Worm (Caenorhabditis elegans) whole organism, early embryonic: Measurements from ENCODE around the gene lgc-15.

Experiments
- B0310.2 ChIP-seq: sonication (generic microtip); optimal IDR thresholded peaks from 2 replicates; lab custom pipeline; 2016; ENCODE audit warnings: mild to moderate bottlenecking, missing genetic modification characterization, missing compliant biosample characterization
- F13C5.2 ChIP-seq: sonication (generic microtip); optimal IDR thresholded peaks from 2 replicates; lab custom pipeline; 2017; ENCODE audit warnings: mild to moderate bottlenecking, missing genetic modification characterization, inconsistent platforms, missing compliant biosample characterization
- aly-1 ChIP-seq: sonication (generic microtip); optimal IDR thresholded peaks from 2 replicates; lab custom pipeline; 2016; ENCODE audit warnings: missing genetic modification characterization, missing compliant biosample characterization
- ama-1 ChIP-seq: fragments of 150-350 bp; optimal IDR thresholded peaks from 2 replicates; lab custom pipeline; 2014
- ceh-13 ChIP-seq: fragments of 200-800 bp; sonication (Bioruptor generic); optimal IDR thresholded peaks from 2 replicates; lab custom pipeline; 2018; ENCODE audit warnings: mild to moderate bottlenecking, missing genetic modification characterization, missing compliant biosample characterization
- ceh-36 ChIP-seq: sonication (generic microtip); optimal IDR thresholded peaks from 2 replicates; lab custom pipeline; 2016; ENCODE audit warnings: missing genetic modification characterization, inconsistent platforms, missing compliant biosample characterization
- ets-7 ChIP-seq: sonication (generic microtip); optimal IDR thresholded peaks from 2 replicates; lab custom pipeline; 2016; ENCODE audit warnings: missing genotype, missing genetic modification characterization, missing compliant biosample characterization
- flt-1 ChIP-seq: fragments of 200-800 bp; sonication (Bioruptor generic); IDR thresholded peaks from 2 replicates; pipeline ENCODE4 v1.3.6; 2022; ENCODE audit warnings: missing genetic modification characterization, missing compliant biosample characterization
- hmbx-1 ChIP-seq: sonication (generic microtip); optimal IDR thresholded peaks from 2 replicates; lab custom pipeline; 2016; ENCODE audit warnings: mild to moderate bottlenecking, missing genetic modification characterization, missing compliant biosample characterization
- hmg-4 ChIP-seq: fragments of 200-800 bp; sonication (Bioruptor generic); optimal IDR thresholded peaks from 2 replicates; lab custom pipeline; 2018; ENCODE audit warnings: mild to moderate bottlenecking, missing genetic modification characterization, missing compliant biosample characterization
- hnd-1 ChIP-seq: sonication (generic microtip); optimal IDR thresholded peaks from 2 replicates; lab custom pipeline; 2016; ENCODE audit warnings: missing genetic modification characterization, missing compliant biosample characterization
- pes-1 ChIP-seq: fragments of 200-800 bp; sonication (Bioruptor generic); IDR thresholded peaks from 2 replicates; pipeline ENCODE4 v1.3.6; 2022; ENCODE audit warnings: missing genetic modification reagents, missing genetic modification characterization, missing compliant biosample characterization
- scrt-1 ChIP-seq: fragments of 200-800 bp; sonication (Bioruptor generic); IDR thresholded peaks from 2 replicates; pipeline ENCODE4 v1.3.6; 2022; ENCODE audit warnings: missing genetic modification characterization, missing compliant biosample characterization
- sea-1 ChIP-seq: fragments of 200-800 bp; sonication (Bioruptor generic); conservative IDR thresholded peaks from 2 replicates; pipeline ENCODE4 v1.3.6; 2022; ENCODE audit warnings: missing genetic modification characterization, missing compliant biosample characterization
- tbx-11 ChIP-seq: fragments of 200-800 bp; sonication (Bioruptor generic); IDR thresholded peaks from 2 replicates; pipeline ENCODE4 v1.3.6; 2022; ENCODE audit warnings: missing genetic modification characterization, missing compliant biosample characterization
- tbx-37 ChIP-seq: fragments of 200-800 bp; sonication (Bioruptor generic); conservative IDR thresholded peaks from 2 replicates; pipeline ENCODE4 v1.3.6; 2022; ENCODE audit warnings: missing genetic modification reagents, missing genetic modification characterization, missing compliant biosample characterization
- tra-4 ChIP-seq: sonication (generic microtip); optimal IDR thresholded peaks from 2 replicates; lab custom pipeline; 2017; ENCODE audit warnings: missing genetic modification characterization, missing compliant biosample characterization

Gene lgc-15

ce11 chrX:12082813-12083212, 31.3 kb upstream of the lgc-15 start:
- TF ChIP-seq tbx-11 (GFP tag; lab: Robert Waterston, UW) (no peak), aly-1 (no peak), sea-1 (GFP tag; lab: Robert Waterston, UW) (no peak), tbx-37 (GFP tag; lab: Robert Waterston, UW) (no peak), tra-4 (tag; lab: Kevin White, UChicago) (no peak), pes-1 (GFP tag; lab: Robert Waterston, UW) (no peak), hnd-1 (no peak), scrt-1 (GFP tag; lab: Robert Waterston, UW) (no peak), B0310.2 (tag; lab: Kevin White, UChicago) (no peak), ceh-13 (GFP tag; lab: Kevin White, UChicago) (no peak), ets-7 (no peak), flt-1 (GFP tag; lab: Robert Waterston, UW) (no peak), ceh-36 (no peak)

DNA sequence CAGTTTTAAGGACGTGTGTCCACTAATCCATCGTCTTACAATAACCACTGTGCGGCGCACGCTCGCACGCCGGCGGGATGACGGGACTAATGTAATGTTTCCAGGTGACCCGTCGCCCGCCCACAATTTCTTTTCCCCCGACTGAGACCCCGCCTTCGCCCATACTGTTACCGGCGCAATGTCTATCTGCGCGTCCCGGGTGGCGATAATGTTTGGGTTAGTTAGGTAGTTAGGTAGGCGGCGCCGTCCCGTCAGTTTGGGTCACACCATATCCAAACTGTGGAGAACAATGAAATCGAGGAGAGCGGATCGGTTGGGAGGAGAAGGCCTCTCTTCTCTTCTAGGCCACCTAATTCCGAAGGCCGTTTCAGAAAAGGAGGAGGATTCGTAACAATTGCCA, 27.8 kb upstream of the lgc-15 start:
- TF ChIP-seq flt-1 (GFP tag; lab: Robert Waterston, UW), result no peak
- peak; percentile 27 for TF ChIP-seq hmg-4
- TF ChIP-seq ceh-36, result peak; percentile 26
- peak; percentile 1 for TF ChIP-seq aly-1
- TF ChIP-seq tbx-37 (GFP tag; lab: Robert Waterston, UW), result no peak
- TF ChIP-seq ceh-13 (GFP tag; lab: Kevin White, UChicago), result no peak

- TF ChIP-seq pes-1 (GFP tag; lab: Robert Waterston, UW), result no peak
- TF ChIP-seq tra-4 (tag; lab: Kevin White, UChicago), result no peak
- no peak for TF ChIP-seq scrt-1 (GFP tag; lab: Robert Waterston, UW)
- no peak for TF ChIP-seq F13C5.2
- TF ChIP-seq hnd-1, result no peak
- no peak for TF ChIP-seq ceh-13 (GFP tag; lab: Kevin White, UChicago)
- TF ChIP-seq ets-7, result no peak
- TF ChIP-seq aly-1, result no peak
- no peak for TF ChIP-seq flt-1 (GFP tag; lab: Robert Waterston, UW)
- TF ChIP-seq sea-1 (GFP tag; lab: Robert Waterston, UW), result no peak
- TF ChIP-seq tbx-11 (GFP tag; lab: Robert Waterston, UW), result no peak
- no peak for TF ChIP-seq hmbx-1
Observed at ce11 chrX:12092621-12093020, 21.5 kb upstream of the lgc-15 start.

DNA sequence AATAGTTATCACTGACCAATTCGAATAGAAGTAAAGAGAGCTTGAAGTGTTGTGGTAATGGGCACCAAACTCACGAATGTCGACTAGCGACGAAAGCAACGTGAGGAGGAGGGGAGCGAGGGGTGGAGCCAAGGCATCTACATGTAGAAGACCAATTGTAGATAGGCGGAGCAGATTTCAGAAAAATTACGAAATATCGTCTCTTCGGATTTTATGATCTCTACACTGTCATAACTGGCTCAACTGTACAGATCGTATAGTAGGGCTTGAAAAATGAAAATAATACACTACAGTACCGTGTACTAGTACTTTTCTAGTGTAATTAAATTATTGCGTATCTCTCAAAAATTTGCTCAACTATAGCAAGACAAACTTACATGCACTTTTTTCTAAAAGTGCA, 21.1 kb upstream of the lgc-15 start, which contains the start of gene W03G11.4:
TSS of gene W03G11.4 (minus strand) at position 101 of the 400 bp plus-strand sequence.
- TF ChIP-seq scrt-1 (GFP tag; lab: Robert Waterston, UW), result no peak
- no peak for TF ChIP-seq B0310.2 (tag; lab: Kevin White, UChicago)
- no peak for TF ChIP-seq hmbx-1
- TF ChIP-seq ceh-13 (GFP tag; lab: Kevin White, UChicago), result no peak
- TF ChIP-seq hnd-1, result no peak
- no peak for TF ChIP-seq tra-4 (tag; lab: Kevin White, UChicago)
- no peak for TF ChIP-seq hmg-4
- no peak for TF ChIP-seq flt-1 (GFP tag; lab: Robert Waterston, UW)
- TF ChIP-seq aly-1, result no peak
- no peak for TF ChIP-seq ama-1 (lab: Kevin White, UChicago)
- no peak for TF ChIP-seq ets-7
- TF ChIP-seq pes-1 (GFP tag; lab: Robert Waterston, UW), result no peak

ce11 chrX:12093992-12094391, 20.1 kb upstream of the lgc-15 start:
- TF ChIP-seq flt-1 (GFP tag; lab: Robert Waterston, UW) (no peak), tbx-37 (GFP tag; lab: Robert Waterston, UW) (no peak), F13C5.2 (no peak), pes-1 (GFP tag; lab: Robert Waterston, UW) (no peak), ets-7 (no peak), hmbx-1 (no peak), ceh-13 (GFP tag; lab: Kevin White, UChicago) (no peak), tbx-11 (GFP tag; lab: Robert Waterston, UW) (no peak), hmg-4 (no peak), B0310.2 (tag; lab: Kevin White, UChicago) (no peak), ama-1 (lab: Kevin White, UChicago) (no peak), hnd-1 (no peak), aly-1 (no peak), ceh-36 (no peak), tra-4 (tag; lab: Kevin White, UChicago) (no peak), sea-1 (GFP tag; lab: Robert Waterston, UW) (no peak)

ce11 chrX:12095200-12095599, 18.9 kb upstream of the lgc-15 start:
- TF ChIP-seq sea-1 (GFP tag; lab: Robert Waterston, UW) (no peak), aly-1 (no peak)

- TF ChIP-seq tra-4 (tag; lab: Kevin White, UChicago) (no peak), scrt-1 (GFP tag; lab: Robert Waterston, UW) (no peak), ceh-36 (no peak), hmbx-1 (no peak), ceh-13 (GFP tag; lab: Kevin White, UChicago) (no peak), ets-7 (no peak), flt-1 (GFP tag; lab: Robert Waterston, UW) (no peak)
Observed at ce11 chrX:12097995-12098394, 16.1 kb upstream of the lgc-15 start.

- TF ChIP-seq scrt-1 (GFP tag; lab: Robert Waterston, UW) (no peak), F13C5.2 (no peak), tbx-11 (GFP tag; lab: Robert Waterston, UW) (no peak), hmg-4 (no peak), tbx-37 (GFP tag; lab: Robert Waterston, UW) (no peak), aly-1 (no peak)
Observed at ce11 chrX:12103712-12104111, 10.4 kb upstream of the lgc-15 start, which contains the start of gene W03G11.3. W03G11.3 (minus strand) TSS chrX:12103812.

- TF ChIP-seq B0310.2 (tag; lab: Kevin White, UChicago) (no peak), tbx-37 (GFP tag; lab: Robert Waterston, UW) (no peak), flt-1 (GFP tag; lab: Robert Waterston, UW) (no peak), tra-4 (tag; lab: Kevin White, UChicago) (no peak), ceh-13 (GFP tag; lab: Kevin White, UChicago) (no peak), sea-1 (GFP tag; lab: Robert Waterston, UW) (no peak), ets-7 (no peak), hnd-1 (no peak), ceh-36 (no peak), hmg-4 (no peak), F13C5.2 (no peak), pes-1 (GFP tag; lab: Robert Waterston, UW) (no peak), aly-1 (no peak), hmbx-1 (no peak), tbx-11 (GFP tag; lab: Robert Waterston, UW) (no peak), scrt-1 (GFP tag; lab: Robert Waterston, UW) (no peak), ama-1 (lab: Kevin White, UChicago) (no peak)
Observed at ce11 chrX:12104630-12105029, 9.5 kb upstream of the lgc-15 start, which contains the start of gene col-181. col-181 (plus strand) TSS chrX:12104930.
